Fruit fly (Drosophila melanogaster): ENCODE data around the gene RpL22.

RpL22 gene

DNA sequence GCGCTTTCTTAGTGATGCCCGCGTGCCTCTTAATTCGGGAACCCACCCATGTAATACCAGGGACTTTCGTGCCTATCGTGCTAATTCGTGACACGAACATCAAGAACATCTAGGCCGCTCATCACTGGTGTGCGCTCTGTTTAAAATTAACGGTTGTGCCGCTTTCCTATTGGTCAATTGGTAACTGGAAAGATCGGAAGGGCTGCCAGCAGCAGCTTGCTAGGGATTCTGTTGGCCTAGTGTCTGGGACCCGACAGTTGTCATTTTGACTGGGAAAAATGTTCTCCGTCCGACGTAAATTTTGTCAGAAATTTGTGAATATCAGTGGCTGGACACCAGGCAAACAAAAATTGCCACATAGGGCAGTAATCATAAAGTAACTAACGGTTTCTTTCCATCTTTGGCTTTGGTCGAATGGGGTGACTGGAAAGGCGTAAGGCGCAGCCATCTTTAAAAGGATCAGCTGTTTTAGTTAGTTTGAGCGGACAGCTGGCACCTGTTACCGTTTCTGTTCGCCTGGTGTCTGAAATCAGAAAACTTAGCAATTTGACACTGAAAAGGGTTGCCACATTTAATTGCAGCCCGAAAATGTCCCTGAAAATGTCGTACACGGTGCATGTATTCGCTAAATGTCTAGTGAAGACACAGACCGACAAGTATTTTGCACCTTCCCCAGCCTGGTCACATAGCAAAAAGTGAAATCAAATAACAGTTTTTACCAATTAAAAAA, 5.9 kb downstream of the RpL22 start, which contains the start of gene CG5273:
TSS of gene CG5273 (plus strand) at position 703 of the 730 bp plus-strand sequence.
- TF ChIP-seq dsx (GFP tag; optimal IDR thresholded peaks at IDR 0.05; ENCODE audit: poor library complexity, severe bottlenecking) (no peak), fd85E (GFP tag; optimal IDR thresholded peaks at IDR 0.05) (no peak), spab (GFP tag; optimal IDR thresholded peaks at IDR 0.05) (no peak), Eip75B (GFP tag; optimal IDR thresholded peaks at IDR 0.05) (peak; percentile 1), Eip78C (GFP tag) (peak; percentile 75), eg (GFP tag; IDR thresholded peaks at IDR 0.05) (0 out of 3 replicates have a peak, but pooled peaks have one; percentile 6), ss (GFP tag; optimal IDR thresholded peaks at IDR 0.05) (peak; percentile 8 to 34), achi (GFP tag; optimal IDR thresholded peaks at IDR 0.05) (peak; percentile 73), Sox14 (GFP tag; optimal IDR thresholded peaks at IDR 0.05) (peak; percentile 22), svp (GFP tag) (peak; percentile 90), CG15336 (GFP tag; IDR thresholded peaks at IDR 0.05) (no peak), CG34406 (GFP tag; optimal IDR thresholded peaks at IDR 0.05) (no peak), CG3919 (GFP tag; optimal IDR thresholded peaks at IDR 0.05) (peak; percentile 12), Sox102F (GFP tag; optimal IDR thresholded peaks at IDR 0.05) (peak; percentile 28), CG1621 (tag; optimal IDR thresholded peaks at IDR 0.05) (peak; percentile 36), cyc (GFP tag; optimal IDR thresholded peaks at IDR 0.05) (no peak), vri (GFP tag; optimal IDR thresholded peaks at IDR 0.05) (peak; percentile 55), Blimp-1 (GFP tag; optimal IDR thresholded peaks at IDR 0.05) (peak; percentile 93), lz (GFP tag; optimal IDR thresholded peaks at IDR 0.05) (peak; percentile 11), Ets96B (tag; optimal IDR thresholded peaks at IDR 0.05) (no peak), Smox (GFP tag; optimal IDR thresholded peaks at IDR 0.05) (peak; percentile 15), CG6808 (GFP tag; optimal IDR thresholded peaks at IDR 0.05) (peak; percentile 8), topi (GFP tag; optimal IDR thresholded peaks at IDR 0.05) (peak; percentile 34), dac (GFP tag; optimal IDR thresholded peaks at IDR 0.05) (no peak), CG11762 (GFP tag; optimal IDR thresholded peaks at IDR 0.05; ENCODE audit: insufficient read depth) (no peak), esn (GFP tag; optimal IDR thresholded peaks at IDR 0.05) (peak; percentile 42), Ets21C (GFP tag; optimal IDR thresholded peaks at IDR 0.05) (no peak)

DNA sequence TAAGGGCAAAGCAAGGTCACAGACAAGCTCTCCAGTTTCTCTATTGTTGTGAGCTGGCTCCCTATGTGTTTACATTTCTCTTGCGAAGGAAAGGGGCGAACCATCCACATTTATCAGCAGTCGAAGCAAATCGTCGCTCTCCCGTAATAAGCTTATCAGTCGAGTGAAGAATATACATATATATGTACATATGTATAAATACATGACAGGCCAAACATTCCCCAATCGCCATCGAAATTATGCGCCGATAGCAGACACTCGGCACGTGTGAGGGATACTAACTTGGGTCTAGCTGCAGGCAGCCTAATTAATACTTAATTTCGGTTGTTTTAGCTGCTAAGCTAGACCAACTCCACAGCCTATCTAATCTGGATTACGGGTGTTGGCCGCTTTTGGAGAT, 8.1 kb downstream of the RpL22 start:
- TF ChIP-seq Eip93F (GFP tag; optimal IDR thresholded peaks at IDR 0.05) (peak; percentile 54), Eip75B (GFP tag; optimal IDR thresholded peaks at IDR 0.05) (no peak), svp (GFP tag) (peak; percentile 43), vri (GFP tag; optimal IDR thresholded peaks at IDR 0.05) (peak; percentile 64), CG34406 (GFP tag; optimal IDR thresholded peaks at IDR 0.05) (no peak), achi (GFP tag; optimal IDR thresholded peaks at IDR 0.05) (no peak), CG3032 (tag; optimal IDR thresholded peaks at IDR 0.05) (no peak), fkh (GFP tag; optimal IDR thresholded peaks at IDR 0.05) (peak; percentile 26), fd85E (GFP tag; optimal IDR thresholded peaks at IDR 0.05) (no peak)

DNA sequence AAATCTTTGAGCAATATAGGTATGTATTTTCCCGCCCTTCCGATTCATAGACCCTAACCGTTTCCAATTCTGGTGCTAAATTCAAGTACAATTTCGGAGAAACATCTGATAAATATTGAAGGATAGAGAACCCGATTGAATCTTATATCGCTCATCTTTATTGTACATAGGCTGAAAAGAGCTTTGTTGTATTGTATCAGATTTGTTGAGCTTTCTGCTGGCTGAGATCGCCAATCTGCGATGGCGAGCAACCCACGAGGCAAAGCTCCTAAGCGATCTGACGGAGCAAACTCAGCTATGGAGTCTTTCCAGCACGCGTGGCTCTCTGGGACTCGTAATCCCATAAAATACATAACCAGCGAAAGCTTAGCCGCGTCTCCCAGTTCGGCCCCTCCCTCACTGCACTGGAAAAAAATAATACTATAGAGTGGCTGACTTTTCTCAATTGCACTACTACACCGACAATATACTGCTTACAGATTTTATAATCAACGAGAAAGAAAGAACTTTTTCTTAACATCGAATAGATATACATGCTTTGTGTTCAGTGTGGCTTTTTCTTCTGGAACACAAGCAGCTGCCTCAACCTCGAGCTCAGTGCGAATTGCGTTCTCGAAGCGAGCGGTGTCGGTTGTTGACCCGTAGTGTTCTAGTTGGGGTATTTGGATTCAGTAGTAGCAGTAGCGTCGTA, 9.1 kb downstream of the RpL22 start:
- TF ChIP-seq eg (GFP tag; IDR thresholded peaks at IDR 0.05) (peak; percentile 95), CG6276 (GFP tag; optimal IDR thresholded peaks at IDR 0.05) (peak; percentile 91), topi (GFP tag; optimal IDR thresholded peaks at IDR 0.05) (peak; percentile 81), Lpt (GFP tag; optimal IDR thresholded peaks at IDR 0.05) (peak; percentile 88), pdm3 (GFP tag; optimal IDR thresholded peaks at IDR 0.05) (peak; percentile 91), CG11294 (GFP tag; IDR thresholded peaks at IDR 0.05) (peak; percentile 82), Hr4 (GFP tag; optimal IDR thresholded peaks at IDR 0.05) (peak; percentile 91), CG3032 (tag; optimal IDR thresholded peaks at IDR 0.05) (peak; percentile 78), fd85E (GFP tag; optimal IDR thresholded peaks at IDR 0.05) (peak; percentile 69), CG7368 (GFP tag; optimal IDR thresholded peaks at IDR 0.05) (peak; percentile 83), CG34406 (GFP tag; optimal IDR thresholded peaks at IDR 0.05) (peak; percentile 71), ss (GFP tag; optimal IDR thresholded peaks at IDR 0.05) (peak; percentile 84), net (GFP tag; optimal IDR thresholded peaks at IDR 0.05) (peak; percentile 90), Sox102F (GFP tag; optimal IDR thresholded peaks at IDR 0.05) (peak; percentile 85), Smox (GFP tag; optimal IDR thresholded peaks at IDR 0.05) (peak; percentile 77), CG10669 (GFP tag; optimal IDR thresholded peaks at IDR 0.05) (peak; percentile 86), vri (GFP tag; optimal IDR thresholded peaks at IDR 0.05) (peak; percentile 96), CG6854 (GFP tag; optimal IDR thresholded peaks at IDR 0.05) (no peak), OdsH (GFP tag; optimal IDR thresholded peaks at IDR 0.05) (peak; percentile 88), Sox15 (GFP tag; optimal IDR thresholded peaks at IDR 0.05) (peak; percentile 65), Hr39 (GFP tag; optimal IDR thresholded peaks at IDR 0.05) (peak; percentile 84), cyc (GFP tag; optimal IDR thresholded peaks at IDR 0.05) (peak; percentile 84), salr (GFP tag; optimal IDR thresholded peaks at IDR 0.05) (peak; percentile 62 to 65), CG9139 (GFP tag; optimal IDR thresholded peaks at IDR 0.05) (peak; percentile 66)
